Worm (Caenorhabditis elegans) whole organism, L1 larva: ENCODE measurements around the gene zipt-15.

ENCODE experiments used
- C16A3.4 ChIP-seq: fragments of 150-350 bp; optimal IDR thresholded peaks from 2 replicates; lab custom pipeline; 2014; ENCODE audit warnings: missing biosample characterization, missing genetic modification characterization
- C34B4.2 ChIP-seq: sonication (generic microtip); optimal IDR thresholded peaks from 2 replicates; lab custom pipeline; 2017; ENCODE audit warnings: mild to moderate bottlenecking, missing genetic modification characterization, missing compliant biosample characterization
- F16B12.6 ChIP-seq: fragments of 150-350 bp; optimal IDR thresholded peaks from 2 replicates; lab custom pipeline; 2014; ENCODE audit warnings: missing biosample characterization, missing genetic modification characterization
- Y116A8C.19 ChIP-seq: sonication (generic microtip); optimal IDR thresholded peaks from 2 replicates; lab custom pipeline; 2016; ENCODE audit warnings: missing compliant biosample characterization, missing genetic modification characterization, borderline replicate concordance
- blmp-1 ChIP-seq: fragments of 150-350 bp; optimal IDR thresholded peaks from 2 replicates; lab custom pipeline; 2014; ENCODE audit warnings: missing biosample characterization, missing genetic modification characterization
- ceh-63 ChIP-seq: fragments of 200-800 bp; sonication (Bioruptor generic); optimal IDR thresholded peaks from 2 replicates; lab custom pipeline; 2018; ENCODE audit warnings: mild to moderate bottlenecking, missing genetic modification characterization, missing compliant biosample characterization
- dsc-1 ChIP-seq: sonication (generic microtip); optimal IDR thresholded peaks from 2 replicates; lab custom pipeline; 2016; ENCODE audit warnings: mild to moderate bottlenecking, missing genetic modification characterization, missing compliant biosample characterization
- efl-1 ChIP-seq, 4 experiments: fragments of 150-350 bp; optimal IDR thresholded peaks in 3 of 4; peaks in 1 of 4; 1 replicate in 1 of 4; 2 replicates in 3 of 4; lab custom pipeline; 2014; ENCODE audit warnings: missing biosample characterization in 2 of 4, missing genetic modification characterization in 2 of 4, missing genetic modification reagents in 2 of 4
- elt-2 ChIP-seq: sonication (generic microtip); optimal IDR thresholded peaks from 2 replicates; lab custom pipeline; 2016; ENCODE audit warnings: missing genetic modification characterization, mild to moderate bottlenecking, inconsistent platforms, missing compliant biosample characterization, missing genetic modification reagents
- ets-5 ChIP-seq: fragments of 200-800 bp; sonication (Bioruptor generic); IDR thresholded peaks from 2 replicates; pipeline ENCODE4 v1.3.6; 2022; ENCODE audit warnings: missing genetic modification characterization, missing compliant biosample characterization
- fkh-10 ChIP-seq: sonication (generic microtip); optimal IDR thresholded peaks from 2 replicates; lab custom pipeline; 2017; ENCODE audit warnings: missing biosample characterization, missing genetic modification reagents, missing genetic modification characterization
- fkh-8 ChIP-seq: sonication (generic microtip); optimal IDR thresholded peaks from 2 replicates; lab custom pipeline; 2016; ENCODE audit warnings: mild to moderate bottlenecking, missing genetic modification characterization, missing compliant biosample characterization
- grh-1 ChIP-seq: fragments of 200-800 bp; sonication (Bioruptor generic); IDR thresholded peaks from 2 replicates; pipeline ENCODE4 v1.3.6; 2022; ENCODE audit warnings: missing genetic modification reagents, missing genetic modification characterization, missing compliant biosample characterization
- irx-1 ChIP-seq: sonication (generic microtip); optimal IDR thresholded peaks from 2 replicates; lab custom pipeline; 2016; ENCODE audit warnings: missing genetic modification characterization, missing compliant biosample characterization
- lin-13 ChIP-seq: fragments of 150-350 bp; optimal IDR thresholded peaks from 2 replicates; lab custom pipeline; 2014; ENCODE audit warnings: missing biosample characterization, missing genetic modification reagents, missing genetic modification characterization
- lin-14 ChIP-seq: fragments of 200-800 bp; sonication (Bioruptor generic); optimal IDR thresholded peaks from 2 replicates; lab custom pipeline; 2018; ENCODE audit warnings: mild to moderate bottlenecking, missing genetic modification characterization, moderate library complexity, missing compliant biosample characterization
- lin-35 ChIP-seq, 2 experiments: fragments of 150-350 bp; optimal IDR thresholded peaks; 2 replicates each; lab custom pipeline; 2014; ENCODE audit warnings: missing biosample characterization in 2 of 2, missing genetic modification characterization in 2 of 2, missing genetic modification reagents in 2 of 2
- lir-3 ChIP-seq: sonication (generic microtip); optimal IDR thresholded peaks from 2 replicates; lab custom pipeline; 2016; ENCODE audit warnings: mild to moderate bottlenecking, missing genetic modification characterization, moderate library complexity, missing compliant biosample characterization; ENCODE audit not compliant: poor library complexity
- mdl-1 ChIP-seq, 2 experiments: fragments of 150-350 bp; optimal IDR thresholded peaks; 2 replicates each; lab custom pipeline; 2014 to 2017; ENCODE audit warnings: missing biosample characterization in 2 of 2, missing genetic modification characterization in 2 of 2, inconsistent platforms in 1 of 2
- mef-2 ChIP-seq: fragments of 150-350 bp; optimal IDR thresholded peaks from 2 replicates; lab custom pipeline; 2014; ENCODE audit warnings: missing biosample characterization, missing genetic modification characterization
- mep-1 ChIP-seq: fragments of 150-350 bp; optimal IDR thresholded peaks from 2 replicates; lab custom pipeline; 2014; ENCODE audit warnings: missing biosample characterization, missing genetic modification characterization
- nhr-11 ChIP-seq: fragments of 150-350 bp; optimal IDR thresholded peaks from 2 replicates; lab custom pipeline; 2014; ENCODE audit warnings: missing biosample characterization, missing genetic modification characterization
- nhr-19 ChIP-seq: fragments of 200-800 bp; sonication (Bioruptor generic); conservative IDR thresholded peaks from 2 replicates; pipeline ENCODE4 v1.3.6; 2022; ENCODE audit warnings: missing genetic modification characterization, missing compliant biosample characterization
- nhr-237 ChIP-seq: fragments of 150-350 bp; optimal IDR thresholded peaks from 2 replicates; lab custom pipeline; 2014; ENCODE audit warnings: missing biosample characterization, missing genetic modification characterization
- nhr-71 ChIP-seq: sonication (generic microtip); optimal IDR thresholded peaks from 2 replicates; lab custom pipeline; 2016; ENCODE audit warnings: mild to moderate bottlenecking, missing genetic modification characterization, moderate library complexity, missing compliant biosample characterization
- nhr-76 ChIP-seq: sonication (generic microtip); optimal IDR thresholded peaks from 2 replicates; lab custom pipeline; 2017; ENCODE audit warnings: missing biosample characterization, missing genetic modification characterization
- nhr-84 ChIP-seq: sonication (generic microtip); optimal IDR thresholded peaks from 2 replicates; lab custom pipeline; 2017; ENCODE audit warnings: missing biosample characterization, missing genetic modification characterization
- nhr-90 ChIP-seq: sonication (generic microtip); optimal IDR thresholded peaks from 2 replicates; lab custom pipeline; 2016; ENCODE audit warnings: mild to moderate bottlenecking, missing genetic modification characterization, missing compliant biosample characterization; ENCODE audit not compliant: poor library complexity
- pqm-1 ChIP-seq: sonication (generic microtip); optimal IDR thresholded peaks from 3 replicates; lab custom pipeline; 2017; ENCODE audit warnings: missing biosample characterization, missing genetic modification characterization
- skn-1 ChIP-seq: fragments of 150-350 bp; optimal IDR thresholded peaks from 2 replicates; lab custom pipeline; 2014; ENCODE audit warnings: missing biosample characterization, missing genetic modification characterization
- snpc-4 ChIP-seq: fragments of 150-350 bp; optimal IDR thresholded peaks from 2 replicates; lab custom pipeline; 2014; ENCODE audit warnings: missing biosample characterization, missing genetic modification characterization
- sox-4 ChIP-seq: sonication (generic microtip); optimal IDR thresholded peaks from 2 replicates; lab custom pipeline; 2016; ENCODE audit warnings: missing genetic modification characterization, missing compliant biosample characterization
- sptf-1 ChIP-seq: fragments of 150-350 bp; optimal IDR thresholded peaks from 2 replicates; lab custom pipeline; 2014; ENCODE audit warnings: missing biosample characterization, missing genetic modification characterization
- sup-37 ChIP-seq: fragments of 200-800 bp; sonication (Bioruptor generic); optimal IDR thresholded peaks from 2 replicates; lab custom pipeline; 2018; ENCODE audit warnings: mild to moderate bottlenecking, missing genetic modification characterization, missing compliant biosample characterization
- swsn-7 ChIP-seq: sonication (generic microtip); optimal IDR thresholded peaks from 2 replicates; lab custom pipeline; 2016; ENCODE audit warnings: missing genetic modification characterization, missing compliant biosample characterization
- unc-130 ChIP-seq: fragments of 150-350 bp; optimal IDR thresholded peaks from 2 replicates; lab custom pipeline; 2017; ENCODE audit warnings: missing biosample characterization, missing genetic modification characterization, inconsistent platforms
- unc-86 ChIP-seq: sonication (generic microtip); optimal IDR thresholded peaks from 2 replicates; lab custom pipeline; 2016; ENCODE audit warnings: missing genetic modification characterization, missing compliant biosample characterization
- zag-1 ChIP-seq: fragments of 150-350 bp; optimal IDR thresholded peaks from 2 replicates; lab custom pipeline; 2014; ENCODE audit warnings: missing biosample characterization, missing genetic modification characterization
- zip-4 ChIP-seq: fragments of 200-800 bp; sonication (Bioruptor generic); optimal IDR thresholded peaks from 2 replicates; lab custom pipeline; 2018; ENCODE audit warnings: mild to moderate bottlenecking, missing genetic modification characterization, moderate library complexity, missing compliant biosample characterization
- ztf-11 ChIP-seq, 2 experiments: sonication (generic microtip); optimal IDR thresholded peaks; 2 replicates each; lab custom pipeline; 2016 to 2017; ENCODE audit warnings: missing genetic modification characterization in 2 of 2, missing biosample characterization in 1 of 2, missing compliant biosample characterization in 1 of 2
- ztf-4 ChIP-seq: fragments of 150-350 bp; optimal IDR thresholded peaks from 2 replicates; lab custom pipeline; 2014; ENCODE audit warnings: missing biosample characterization, missing genetic modification characterization

The zipt-15 gene

DNA sequence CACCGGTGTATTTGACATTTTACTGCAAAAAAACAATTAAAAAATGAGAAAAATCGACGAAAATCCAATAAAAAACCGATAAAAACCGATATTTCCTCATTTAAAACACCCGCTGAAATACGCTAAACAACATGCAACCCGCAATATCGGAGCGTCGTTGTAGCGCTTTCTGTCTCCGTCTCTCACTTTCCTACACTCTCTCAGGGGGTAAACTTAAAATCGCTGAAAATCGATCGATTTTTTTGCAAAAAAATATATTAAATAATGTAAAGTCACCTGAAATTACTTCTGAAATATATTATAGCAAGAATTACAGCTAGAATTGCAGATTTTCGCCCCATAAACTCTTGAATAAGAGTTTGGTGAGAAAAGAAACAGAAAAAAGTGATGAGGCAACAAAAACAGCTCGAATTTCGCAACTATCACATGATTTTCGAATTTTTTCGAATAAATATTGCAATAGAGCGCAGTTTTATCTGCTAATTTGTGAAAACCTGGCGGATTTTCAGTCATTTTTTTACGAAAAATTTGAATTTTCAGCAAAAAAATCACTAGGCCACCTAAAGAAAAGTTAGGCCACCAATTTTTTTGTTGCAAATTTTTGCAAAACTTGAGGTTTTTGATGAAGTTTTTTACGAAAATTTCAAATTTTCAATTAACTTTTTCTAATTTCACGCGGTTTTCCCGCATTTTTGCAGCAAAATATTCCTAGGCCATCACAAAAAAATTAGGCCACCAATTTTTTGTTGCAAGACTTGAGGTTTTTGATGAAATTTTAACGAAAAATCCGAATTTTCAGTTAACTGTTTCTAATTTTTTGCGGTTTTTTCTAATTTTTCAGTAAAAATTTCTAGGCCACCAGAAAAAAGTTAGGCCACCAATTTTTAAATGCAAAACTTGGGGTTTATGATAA, 29.9 kb upstream of the zipt-15 start, which contains the start of the genes lem-4 and Y55F3BR.11 (continued):
- TF ChIP-seq sptf-1 (no peak), snpc-4 (tag; lab: Kevin White, UChicago) (peak; percentile 82), mef-2 (tag; lab: Kevin White, UChicago) (no peak), sox-4 (tag; lab: Kevin White, UChicago) (peak; percentile 42), nhr-90 (tag; lab: Kevin White, UChicago) (peak; percentile 73), fkh-10 (GFP tag; lab: Kevin White, UChicago) (no peak), nhr-76 (no peak), C34B4.2 (tag; lab: Kevin White, UChicago) (no peak), lir-3 (tag; lab: Kevin White, UChicago) (no peak), efl-1 (optimal IDR thresholded peaks at IDR 0.05; lab: Kevin White, UChicago) (peak; percentile 79 to 96), efl-1 (GFP tag; optimal IDR thresholded peaks at IDR 0.05 in 1 of 2; lab: Kevin White, UChicago) (peak; percentile 96 to 99), nhr-19 (GFP tag; lab: Robert Waterston, UW) (peak; percentile 75), unc-86 (peak; percentile 62), ztf-11 (tag; optimal IDR thresholded peaks at IDR 0.05; lab: Kevin White, UChicago) (no peak), sup-37 (peak; percentile 6), zag-1 (tag; lab: Kevin White, UChicago) (no peak), nhr-71 (tag; lab: Kevin White, UChicago) (peak; percentile 8), F16B12.6 (tag; lab: Kevin White, UChicago) (peak; percentile 9), lin-35 (GFP tag; optimal IDR thresholded peaks at IDR 0.05; lab: Kevin White, UChicago) (peak; percentile 93 to 97), C16A3.4 (tag; lab: Kevin White, UChicago) (peak; percentile 66), ets-5 (GFP tag; lab: Robert Waterston, UW) (no peak), swsn-7 (tag; lab: Kevin White, UChicago) (peak; percentile 80), nhr-11 (tag; lab: Kevin White, UChicago) (peak; percentile 5), nhr-84 (tag; lab: Kevin White, UChicago) (no peak), lin-14 (GFP tag; lab: Kevin White, UChicago) (peak; percentile 23), irx-1 (tag; lab: Kevin White, UChicago) (peak; percentile 19), Y116A8C.19 (tag; lab: Kevin White, UChicago) (no peak), zip-4 (GFP tag; lab: Kevin White, UChicago) (peak; percentile 31), skn-1 (tag; lab: Kevin White, UChicago) (peak; percentile 31), grh-1 (GFP tag; lab: Robert Waterston, UW) (peak; percentile 51), ztf-4 (tag; lab: Kevin White, UChicago) (no peak), elt-2 (tag; lab: Kevin White, UChicago) (peak; percentile 48), ceh-63 (GFP tag; lab: Kevin White, UChicago) (no peak), mdl-1 (tag; optimal IDR thresholded peaks at IDR 0.05; lab: Kevin White, UChicago) (peak in 1 of 2 experiments; percentile 54)

DNA sequence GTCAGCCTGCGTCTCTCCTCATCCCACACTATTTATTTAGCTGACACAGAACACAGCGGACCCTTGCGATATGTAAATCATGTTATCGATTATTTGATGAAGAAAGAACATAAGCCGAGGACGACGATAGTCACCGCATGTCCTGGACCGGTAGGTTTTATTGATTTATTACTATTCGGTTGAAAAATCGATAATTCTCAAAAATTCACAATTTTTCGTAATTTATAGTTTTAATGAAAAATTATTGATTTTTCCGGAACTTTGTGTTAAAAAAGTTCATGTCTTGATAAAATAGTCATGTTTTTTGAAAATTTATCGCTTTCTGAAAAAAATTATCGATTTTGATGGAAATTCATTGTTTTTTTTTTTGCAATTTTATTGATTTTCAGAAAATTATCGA, 23.5 kb upstream of the zipt-15 start:
- TF ChIP-seq dsc-1 (no peak), mep-1 (tag; lab: Kevin White, UChicago) (no peak), blmp-1 (tag; lab: Kevin White, UChicago) (no peak), sox-4 (tag; lab: Kevin White, UChicago) (no peak), pqm-1 (tag; lab: Kevin White, UChicago) (no peak), lin-14 (GFP tag; lab: Kevin White, UChicago) (no peak), zip-4 (GFP tag; lab: Kevin White, UChicago) (no peak), ceh-63 (GFP tag; lab: Kevin White, UChicago) (no peak), mef-2 (tag; lab: Kevin White, UChicago) (no peak), unc-86 (no peak), lin-13 (GFP tag; lab: Kevin White, UChicago) (no peak), unc-130 (no peak), fkh-8 (tag; lab: Kevin White, UChicago) (no peak), efl-1 (optimal IDR thresholded peaks at IDR 0.05; lab: Kevin White, UChicago) (no peak), efl-1 (GFP tag; optimal IDR thresholded peaks at IDR 0.05 in 1 of 2; lab: Kevin White, UChicago) (no peak), fkh-10 (GFP tag; lab: Kevin White, UChicago) (no peak), nhr-237 (tag; lab: Kevin White, UChicago) (no peak), C16A3.4 (tag; lab: Kevin White, UChicago) (no peak)
